Fruit fly (Drosophila melanogaster) whole organism, wandering third instar larva: Measurements from ENCODE around the gene Trhn.

Experiments
- GATAd ChIP-seq: sonication (Bioruptor generic); optimal IDR thresholded peaks from 2 replicates; lab custom pipeline; 2016; ENCODE audit warnings: missing biosample characterization, missing genetic modification characterization
- Myc ChIP-seq: fragments of >200 bp; optimal IDR thresholded peaks from 2 replicates; lab custom pipeline; 2017
- N ChIP-seq: fragments of >200 bp; optimal IDR thresholded peaks from 2 replicates; lab custom pipeline; 2018; ENCODE audit warnings: missing biosample characterization, missing external identifiers, missing genetic modification characterization
- Vsx2 ChIP-seq: fragments of 200-300, 225-300 bp; sonication (Bioruptor generic); optimal IDR thresholded peaks from 2 replicates; lab custom pipeline; 2018; ENCODE audit warnings: missing biosample characterization, missing genetic modification characterization; ENCODE audit not compliant: partially characterized antibody
- dl ChIP-seq, 2 experiments: fragments of 175-275, 200-275 bp in 1 of 2; fragments of 200-275 bp in 1 of 2; sonication (Bioruptor generic); optimal IDR thresholded peaks; lab custom pipeline; 2018; ENCODE audit warnings: mild to moderate bottlenecking in 2 of 2, missing biosample characterization in 2 of 2, missing genetic modification characterization in 2 of 2, moderate library complexity in 2 of 2; ENCODE audit not compliant: partially characterized antibody in 2 of 2, insufficient read depth in 1 of 2
- lola ChIP-seq: fragments of >200 bp; optimal IDR thresholded peaks from 2 replicates; lab custom pipeline; 2017; ENCODE audit warnings: missing biosample characterization, missing genetic modification characterization
- pan ChIP-seq: fragments of >200 bp; optimal IDR thresholded peaks from 2 replicates; lab custom pipeline; 2017
- sage ChIP-seq: fragments of 200-800 bp; sonication (Bioruptor generic); optimal IDR thresholded peaks from 2 replicates; lab custom pipeline; 2016; ENCODE audit warnings: missing biosample characterization, mild to moderate bottlenecking, missing genetic modification characterization
- tai ChIP-seq: sonication (Bioruptor generic); optimal IDR thresholded peaks from 2 replicates; lab custom pipeline; 2016; ENCODE audit warnings: missing biosample characterization, missing genetic modification characterization
- woc ChIP-seq: sonication (Bioruptor generic); optimal IDR thresholded peaks from 2 replicates; lab custom pipeline; 2016; ENCODE audit warnings: missing biosample characterization, mild to moderate bottlenecking, missing genetic modification characterization

The Trhn gene

dm6 chr3L:1140539-1140938 is 52.4 kb downstream of the Trhn start:
- TF ChIP-seq sage (GFP tag; lab: Kevin White, UChicago) (no peak), Vsx2 (no peak), N (no peak), dl (GFP tag; optimal IDR thresholded peaks at IDR 0.05; lab: Kevin White, UChicago; ENCODE audit: insufficient read depth in 1 of 2, partially characterized antibody in 2 of 2) (no peak), Myc (lab: Kevin White, UChicago) (no peak), GATAd (GFP tag; lab: Kevin White, UChicago) (no peak), woc (GFP tag; lab: Kevin White, UChicago) (no peak), lola (no peak), tai (GFP tag; lab: Kevin White, UChicago) (no peak), pan (lab: Kevin White, UChicago) (no peak)
